Worm (Caenorhabditis elegans): ENCODE measurements around the gene srh-142.

The srh-142 gene

DNA sequence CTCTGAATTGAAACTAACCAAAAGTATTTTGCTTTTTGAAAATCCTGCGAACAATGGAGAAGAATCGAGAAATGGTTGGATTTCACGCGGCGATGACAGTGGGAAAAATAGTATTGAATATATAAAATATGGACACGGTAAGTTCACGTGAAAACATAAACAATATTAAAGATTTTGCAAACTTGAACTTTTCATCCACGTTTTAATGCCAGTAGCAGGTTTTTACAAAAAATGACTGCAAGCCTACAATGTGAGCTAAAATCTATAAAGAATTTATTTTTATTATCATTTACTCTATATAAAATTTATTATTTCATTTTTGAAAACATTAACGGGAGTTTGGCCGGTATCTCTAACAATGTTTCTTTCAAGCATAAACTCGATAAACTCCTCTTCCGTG lies 31.3 kb downstream of the srh-142 start, which contains the start of gene F26D2.10:
Gene F26D2.10 (minus strand): TSS at position 101 of the 400 bp plus-strand sequence.
- TF ChIP-seq elt-1 (tag; optimal IDR thresholded peaks at IDR 0.05; ENCODE audit: borderline replicate concordance, insufficient read depth) (no peak), cnd-1 (tag; optimal IDR thresholded peaks at IDR 0.05) (no peak), lin-32 (GFP tag; optimal IDR thresholded peaks at IDR 0.05) (no peak), tbx-8 (GFP tag; optimal IDR thresholded peaks at IDR 0.05) (no peak), nhr-12 (tag; optimal IDR thresholded peaks at IDR 0.05) (no peak), nhr-2 (tag; optimal IDR thresholded peaks at IDR 0.05) (no peak), drap-1 (GFP tag; optimal IDR thresholded peaks at IDR 0.05) (no peak), elt-3 (tag; optimal IDR thresholded peaks at IDR 0.05) (no peak), sptf-1 (tag; optimal IDR thresholded peaks at IDR 0.05) (no peak), ceh-43 (GFP tag; optimal IDR thresholded peaks at IDR 0.05) (no peak), lsy-2 (tag; optimal IDR thresholded peaks at IDR 0.05) (no peak), ham-2 (GFP tag; optimal IDR thresholded peaks at IDR 0.05) (no peak)

DNA sequence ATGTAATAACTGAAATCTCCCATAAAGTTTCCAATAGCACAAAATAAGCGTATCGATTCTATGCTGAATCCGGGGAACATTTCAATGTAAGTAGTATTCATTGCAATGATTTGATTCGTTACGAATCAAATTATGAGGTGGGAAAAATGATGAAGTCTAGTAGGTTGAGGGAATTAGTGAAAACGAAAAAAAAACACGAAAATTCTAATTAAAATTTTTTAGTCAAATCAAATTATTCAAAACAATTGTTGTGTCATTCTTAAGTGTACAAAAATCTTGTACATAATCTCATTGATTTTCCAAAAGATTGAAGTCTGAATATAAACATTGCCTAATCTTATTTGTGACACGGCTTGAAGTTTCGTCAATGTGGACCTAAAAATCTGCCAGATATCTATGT lies 36.3 kb downstream of the srh-142 start, which contains the start of gene srw-29:
Gene srw-29 (minus strand): TSS at position 101 of the 400 bp plus-strand sequence.
- TF ChIP-seq nhr-237 (tag; optimal IDR thresholded peaks at IDR 0.05) (no peak), unc-62 (GFP tag; optimal IDR thresholded peaks at IDR 0.05) (no peak), sptf-1 (tag; optimal IDR thresholded peaks at IDR 0.05) (no peak)

DNA sequence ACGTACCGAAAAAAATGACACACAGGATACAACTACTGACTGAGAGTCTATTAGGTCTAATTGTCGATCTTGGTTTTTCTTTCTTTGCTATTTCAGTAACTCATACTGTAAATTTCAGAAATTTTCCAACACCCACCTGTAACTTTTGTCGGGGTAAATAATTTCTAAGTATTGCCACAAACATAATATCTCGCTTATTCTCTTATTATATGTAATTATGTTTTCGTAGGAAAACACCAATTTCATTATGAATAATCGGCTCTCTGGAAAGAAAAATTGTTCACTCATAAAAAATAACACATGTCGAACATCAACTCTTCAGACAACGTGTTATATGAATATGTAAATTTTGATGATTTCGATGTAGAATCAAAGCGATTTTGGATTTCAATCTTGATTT lies 40.1 kb downstream of the srh-142 start, which contains the start of gene srw-48:
Gene srw-48 (plus strand): TSS at position 301 of the 400 bp plus-strand sequence.
- TF ChIP-seq snpc-4 (tag; optimal IDR thresholded peaks at IDR 0.05) (no peak), ham-2 (GFP tag; optimal IDR thresholded peaks at IDR 0.05) (no peak)

DNA sequence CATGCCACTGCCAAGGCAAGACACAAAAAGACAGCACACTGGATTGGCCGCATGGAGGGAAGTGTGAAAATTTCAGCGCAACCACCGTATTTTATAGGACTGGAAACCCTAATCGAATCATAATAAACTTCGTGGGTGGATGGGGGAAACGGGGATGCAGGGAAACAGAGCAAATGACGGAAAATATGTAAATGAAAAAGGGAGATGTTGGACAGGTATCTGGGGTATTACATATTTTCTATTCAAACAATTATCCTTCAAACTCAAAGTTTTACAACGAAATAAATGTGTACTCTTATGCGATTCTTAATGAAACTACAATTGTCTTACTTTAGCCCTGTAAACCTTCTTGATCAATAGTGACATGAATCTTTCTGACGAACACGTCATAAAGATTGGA lies 41.0 kb downstream of the srh-142 start, which contains the start of gene F26D2.16:
Gene F26D2.16 (minus strand): TSS at position 101 of the 400 bp plus-strand sequence.
- TF ChIP-seq lin-32 (GFP tag; optimal IDR thresholded peaks at IDR 0.05), result no peak
- no peak for TF ChIP-seq elt-3 (tag; optimal IDR thresholded peaks at IDR 0.05)
- no peak for TF ChIP-seq ceh-83 (GFP tag; optimal IDR thresholded peaks at IDR 0.05)
- no peak for TF ChIP-seq ceh-43 (GFP tag; optimal IDR thresholded peaks at IDR 0.05)
- TF ChIP-seq unc-39 (tag; optimal IDR thresholded peaks at IDR 0.05), result no peak
- no peak for TF ChIP-seq M03D4.4 (tag; optimal IDR thresholded peaks at IDR 0.05)
- no peak for TF ChIP-seq bed-3 (GFP tag; optimal IDR thresholded peaks at IDR 0.05)
- TF ChIP-seq hlh-1 (tag; optimal IDR thresholded peaks at IDR 0.05), result no peak
- TF ChIP-seq lin-13 (tag; optimal IDR thresholded peaks at IDR 0.05), result no peak
- TF ChIP-seq flh-1 (GFP tag; optimal IDR thresholded peaks at IDR 0.05), result no peak
- TF ChIP-seq zip-8 (tag; optimal IDR thresholded peaks at IDR 0.05), result no peak
- TF ChIP-seq sptf-1 (tag; optimal IDR thresholded peaks at IDR 0.05), result no peak
- TF ChIP-seq pha-4 (tag; optimal IDR thresholded peaks at IDR 0.05), result no peak

DNA sequence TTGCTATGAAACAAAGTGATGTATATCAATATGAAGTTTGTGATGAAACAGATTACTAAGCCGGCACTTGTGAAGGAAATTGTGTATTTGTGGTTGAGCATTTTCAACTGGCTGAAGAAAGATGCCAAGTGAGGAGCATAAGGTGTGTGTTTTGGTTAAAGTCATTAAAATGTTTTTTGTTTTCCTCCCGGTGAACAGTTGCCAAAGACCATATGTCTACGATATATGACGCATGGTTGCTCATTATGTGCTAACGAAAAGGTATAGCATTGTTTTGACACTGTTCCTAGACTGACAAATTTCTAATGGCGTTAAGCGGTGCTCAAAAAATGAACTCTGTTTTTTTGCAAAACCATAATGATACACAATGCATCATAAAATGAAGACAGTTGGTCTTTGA lies 43.8 kb downstream of the srh-142 start, which contains the start of gene str-55:
Gene str-55 (minus strand): TSS at position 101 of the 400 bp plus-strand sequence.
- no peak for TF ChIP-seq unc-39 (tag; optimal IDR thresholded peaks at IDR 0.05)
- TF ChIP-seq nhr-76 (tag; optimal IDR thresholded peaks at IDR 0.05), result no peak
- no peak for TF ChIP-seq drap-1 (GFP tag; optimal IDR thresholded peaks at IDR 0.05)
- TF ChIP-seq snpc-4 (tag; optimal IDR thresholded peaks at IDR 0.05), result no peak
- TF ChIP-seq bed-3 (GFP tag; optimal IDR thresholded peaks at IDR 0.05), result no peak
- TF ChIP-seq elt-1 (tag; optimal IDR thresholded peaks at IDR 0.05; ENCODE audit: borderline replicate concordance, insufficient read depth), result no peak
- no peak for TF ChIP-seq zip-8 (tag; optimal IDR thresholded peaks at IDR 0.05)
- TF ChIP-seq lin-13 (tag; optimal IDR thresholded peaks at IDR 0.05), result no peak
- no peak for TF ChIP-seq nhr-237 (tag; optimal IDR thresholded peaks at IDR 0.05)
- no peak for TF ChIP-seq blmp-1 (tag; optimal IDR thresholded peaks at IDR 0.05)
- TF ChIP-seq nhr-2 (tag; optimal IDR thresholded peaks at IDR 0.05), result no peak
- no peak for TF ChIP-seq mep-1 (tag; optimal IDR thresholded peaks at IDR 0.05)

DNA sequence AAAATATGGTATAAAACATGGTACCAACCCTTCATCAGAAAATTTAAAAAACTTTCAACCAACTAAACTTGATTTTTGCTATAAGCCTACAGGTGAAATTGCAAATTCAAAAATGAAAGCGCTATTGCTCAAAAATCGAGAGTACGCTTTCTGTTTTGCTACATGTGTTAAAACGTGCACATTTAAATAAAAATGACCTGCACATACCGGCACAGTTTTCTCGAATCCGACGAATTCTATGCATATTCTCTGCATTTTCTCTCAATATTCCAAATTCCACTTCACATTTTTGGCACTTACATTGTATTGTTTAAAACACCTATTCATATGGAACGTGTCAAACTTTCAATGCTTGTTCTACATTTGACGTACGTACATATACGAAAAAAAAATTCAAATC lies 50.2 kb downstream of the srh-142 start, which contains the start of gene srh-145:
Gene srh-145 (plus strand): TSS at position 193 of the 400 bp plus-strand sequence.
- TF ChIP-seq snpc-4 (tag; optimal IDR thresholded peaks at IDR 0.05), result no peak
- no peak for TF ChIP-seq nhr-28 (tag; optimal IDR thresholded peaks at IDR 0.05)
- no peak for TF ChIP-seq ceh-43 (GFP tag; optimal IDR thresholded peaks at IDR 0.05)
- no peak for TF ChIP-seq elt-3 (tag; optimal IDR thresholded peaks at IDR 0.05)
- TF ChIP-seq sem-2 (GFP tag; optimal IDR thresholded peaks at IDR 0.05), result no peak
- TF ChIP-seq lsy-2 (tag; optimal IDR thresholded peaks at IDR 0.05), result no peak
- TF ChIP-seq bed-3 (GFP tag; optimal IDR thresholded peaks at IDR 0.05), result no peak
- TF ChIP-seq ztf-11 (tag; optimal IDR thresholded peaks at IDR 0.05), result no peak
- no peak for TF ChIP-seq elt-1 (tag; optimal IDR thresholded peaks at IDR 0.05; ENCODE audit: borderline replicate concordance, insufficient read depth)
- no peak for TF ChIP-seq ceh-39 (tag; optimal IDR thresholded peaks at IDR 0.05)
- no peak for TF ChIP-seq blmp-1 (tag; optimal IDR thresholded peaks at IDR 0.05)
- no peak for TF ChIP-seq lin-13 (tag; optimal IDR thresholded peaks at IDR 0.05)
- TF ChIP-seq tbx-8 (GFP tag; optimal IDR thresholded peaks at IDR 0.05), result no peak
- TF ChIP-seq unc-39 (tag; optimal IDR thresholded peaks at IDR 0.05), result no peak
- TF ChIP-seq nhr-237 (tag; optimal IDR thresholded peaks at IDR 0.05), result no peak
- no peak for TF ChIP-seq M03D4.4 (tag; optimal IDR thresholded peaks at IDR 0.05)
- no peak for TF ChIP-seq drap-1 (GFP tag; optimal IDR thresholded peaks at IDR 0.05)
- TF ChIP-seq cnd-1 (tag; optimal IDR thresholded peaks at IDR 0.05), result no peak
- no peak for TF ChIP-seq ham-2 (GFP tag; optimal IDR thresholded peaks at IDR 0.05)

Measured in whole organism, mixed stage, embryonic.